Worm (Caenorhabditis elegans): Measurements from ENCODE around the gene pitr-2.

The pitr-2 gene

DNA sequence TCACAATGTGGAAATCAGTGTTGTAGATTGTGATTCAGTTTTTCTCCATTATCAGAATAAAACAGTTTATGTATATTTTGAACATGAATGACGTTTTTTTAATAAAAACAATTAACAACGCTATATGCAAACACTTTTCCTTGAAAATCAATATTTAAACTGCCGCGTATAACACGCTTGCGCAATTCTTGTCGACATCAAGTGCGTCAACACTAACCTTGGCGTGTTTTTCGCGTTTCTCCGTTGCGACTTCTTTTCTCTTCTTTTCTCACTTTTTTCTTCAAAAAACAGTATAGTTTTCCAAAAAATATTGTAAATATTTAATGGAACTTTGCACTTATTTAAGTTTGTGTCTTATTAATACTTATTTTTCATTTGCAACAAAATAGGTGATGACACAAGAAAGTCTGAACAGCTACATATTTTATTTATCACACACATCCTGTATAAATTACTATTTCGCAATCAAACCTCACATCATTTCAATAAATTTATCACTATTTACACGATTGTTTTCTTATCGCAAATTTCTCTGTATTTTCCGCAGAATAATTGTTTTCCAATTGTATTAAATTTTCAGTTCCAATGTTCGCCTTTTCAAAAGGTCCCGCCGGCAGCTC lies 37.8 kb upstream of the pitr-2 start, which contains the start of gene spas-1 (continued):
- TF ChIP-seq K02D7.2 (tag; optimal IDR thresholded peaks at IDR 0.05) (no peak), odd-2 (tag; optimal IDR thresholded peaks at IDR 0.05) (no peak), T23F11.4 (GFP tag; optimal IDR thresholded peaks at IDR 0.05) (no peak), ceh-30 (tag; optimal IDR thresholded peaks at IDR 0.05) (peak; percentile 39), fkh-6 (tag; optimal IDR thresholded peaks at IDR 0.05) (peak; percentile 42), Y22D7AL.16 (tag; optimal IDR thresholded peaks at IDR 0.05) (no peak), hlh-15 (tag; optimal IDR thresholded peaks at IDR 0.05) (no peak), pqm-1 (tag; optimal IDR thresholded peaks at IDR 0.05) (no peak), hlh-13 (GFP tag; optimal IDR thresholded peaks at IDR 0.05) (no peak), mec-3 (tag; optimal IDR thresholded peaks at IDR 0.05; ENCODE audit: borderline replicate concordance) (no peak), pax-1 (tag; optimal IDR thresholded peaks at IDR 0.05) (no peak), ahr-1 (tag; optimal IDR thresholded peaks at IDR 0.05) (no peak), ets-4 (tag; optimal IDR thresholded peaks at IDR 0.05) (no peak), elt-2 (tag; optimal IDR thresholded peaks at IDR 0.05) (peak; percentile 79), pat-9 (tag; optimal IDR thresholded peaks at IDR 0.05) (peak; percentile 60), ceh-19 (GFP tag; optimal IDR thresholded peaks at IDR 0.05) (peak; percentile 53), sdc-2 (tag; optimal IDR thresholded peaks at IDR 0.05) (peak; percentile 41), ceh-22 (tag; optimal IDR thresholded peaks at IDR 0.05) (no peak), ttx-3 (tag; optimal IDR thresholded peaks at IDR 0.05) (no peak), nhr-232 (tag; optimal IDR thresholded peaks at IDR 0.05) (peak; percentile 26), zip-5 (tag; optimal IDR thresholded peaks at IDR 0.05) (peak; percentile 7), ceh-45 (GFP tag; IDR thresholded peaks at IDR 0.05) (no peak), unc-3 (GFP tag; conservative IDR thresholded peaks at IDR 0.05) (no peak), unc-3 (tag; optimal IDR thresholded peaks at IDR 0.05) (peak; percentile 52), ceh-9 (tag; optimal IDR thresholded peaks at IDR 0.05) (no peak), ceh-48 (tag; optimal IDR thresholded peaks at IDR 0.05) (peak; percentile 96), npax-4 (tag; optimal IDR thresholded peaks at IDR 0.05) (peak; percentile 10), ceh-18 (tag; optimal IDR thresholded peaks at IDR 0.05) (peak; percentile 55), ama-1 (optimal IDR thresholded peaks at IDR 0.05) (no peak), eyg-1 (tag; optimal IDR thresholded peaks at IDR 0.05) (peak; percentile 13), pha-4 (tag; optimal IDR thresholded peaks at IDR 0.05) (no peak), sox-2 (GFP tag; IDR thresholded peaks at IDR 0.05) (no peak; the same call in 1 of the 2 replicates), fkh-10 (GFP tag; optimal IDR thresholded peaks at IDR 0.05) (no peak), tbx-7 (tag; optimal IDR thresholded peaks at IDR 0.05) (no peak), F13H6.1 (tag; optimal IDR thresholded peaks at IDR 0.05) (peak; percentile 22), unc-86 (tag; optimal IDR thresholded peaks at IDR 0.05) (no peak), ceh-14 (tag; optimal IDR thresholded peaks at IDR 0.05) (peak; percentile 55), ceh-31 (tag; optimal IDR thresholded peaks at IDR 0.05) (no peak), dmd-4 (tag; optimal IDR thresholded peaks at IDR 0.05; ENCODE audit: borderline replicate concordance) (no peak), hlh-30 (tag; optimal IDR thresholded peaks at IDR 0.05; ENCODE audit: insufficient read depth) (no peak), gmeb-2 (tag; optimal IDR thresholded peaks at IDR 0.05) (peak; percentile 35), madf-2 (tag; optimal IDR thresholded peaks at IDR 0.05) (peak; percentile 8), unc-42 (tag; optimal IDR thresholded peaks at IDR 0.05) (no peak), ref-2 (tag; optimal IDR thresholded peaks at IDR 0.05) (no peak), nfya-1 (tag; optimal IDR thresholded peaks at IDR 0.05) (peak; percentile 76)
